Fruit fly (Drosophila melanogaster) whole organism, embryonic: ENCODE results near the gene CG6693.

Experiments used
- Ada2b ChIP-seq: fragments of 200-800 bp; sonication (Bioruptor generic); IDR thresholded peaks from 2 replicates; pipeline ENCODE4 v1.3.6; 2022; ENCODE audit warnings: missing biosample characterization, missing genetic modification characterization
- Adf1 ChIP-seq: fragments of 200-800 bp; sonication (Bioruptor generic); IDR thresholded peaks from 2 replicates; pipeline ENCODE4 v1.3.6; 2022; ENCODE audit warnings: missing biosample characterization, missing genetic modification characterization
- Antp ChIP-seq: fragments of 200-800 bp; sonication (Bioruptor generic); optimal IDR thresholded peaks from 3 replicates; lab custom pipeline; 2016; ENCODE audit warnings: missing biosample characterization, missing genetic modification characterization
- CG12236 ChIP-seq: fragments of 200-800 bp; sonication (Bioruptor generic); optimal IDR thresholded peaks from 2 replicates; lab custom pipeline; 2016; ENCODE audit warnings: missing biosample characterization, missing genetic modification characterization
- CG13123 ChIP-seq: fragments of 200-800 bp; sonication (Bioruptor generic); optimal IDR thresholded peaks from 2 replicates; lab custom pipeline; 2016; ENCODE audit warnings: missing biosample characterization, missing genetic modification characterization
- CG13624 ChIP-seq: fragments of 200-800 bp; sonication (Bioruptor generic); optimal IDR thresholded peaks from 2 replicates; lab custom pipeline; 2016; ENCODE audit warnings: missing biosample characterization, missing genetic modification characterization
- CG13775 ChIP-seq: fragments of 200-800 bp; sonication (Bioruptor generic); optimal IDR thresholded peaks from 3 replicates; lab custom pipeline; 2017; ENCODE audit warnings: missing biosample characterization, mild to moderate bottlenecking, missing genetic modification characterization
- CG32532 ChIP-seq: fragments of 200-800 bp; sonication (Bioruptor generic); IDR thresholded peaks from 2 replicates; pipeline ENCODE4 v1.3.6; 2022; ENCODE audit warnings: missing biosample characterization, missing genetic modification characterization
- CG34376 ChIP-seq: fragments of 200-800 bp; sonication (Bioruptor generic); optimal IDR thresholded peaks from 2 replicates; lab custom pipeline; 2018; ENCODE audit warnings: missing biosample characterization, mild to moderate bottlenecking, missing genetic modification characterization
- CG4424 ChIP-seq: fragments of 200-800 bp; sonication (Bioruptor generic); optimal IDR thresholded peaks from 3 replicates; lab custom pipeline; 2016; ENCODE audit warnings: missing biosample characterization, missing genetic modification characterization
- CG6689 ChIP-seq: fragments of 200-800 bp; sonication (Bioruptor generic); IDR thresholded peaks from 2 replicates; pipeline ENCODE4 v1.3.6; 2022; ENCODE audit warnings: missing biosample characterization, missing genetic modification characterization
- CG7745 ChIP-seq: fragments of 200-800 bp; sonication (Bioruptor generic); optimal IDR thresholded peaks from 2 replicates; lab custom pipeline; 2018; ENCODE audit warnings: missing biosample characterization, mild to moderate bottlenecking, missing genetic modification characterization, moderate library complexity
- CG8089 ChIP-seq: fragments of 200-800 bp; sonication (Bioruptor generic); optimal IDR thresholded peaks from 3 replicates; lab custom pipeline; 2016; ENCODE audit warnings: missing biosample characterization, missing genetic modification characterization
- CoRest ChIP-seq: fragments of 200-800 bp; sonication (Bioruptor generic); optimal IDR thresholded peaks from 3 replicates; lab custom pipeline; 2018; ENCODE audit warnings: missing biosample characterization, mild to moderate bottlenecking, missing genetic modification characterization, moderate library complexity
- Dbx ChIP-seq: fragments of 200-800 bp; sonication (Bioruptor generic); IDR thresholded peaks from 3 replicates; pipeline ENCODE4 v1.3.6; 2022; ENCODE audit warnings: missing biosample characterization, missing genetic modification characterization
- Dip2 ChIP-seq: fragments of 200-800 bp; sonication (Bioruptor generic); IDR thresholded peaks from 2 replicates; pipeline ENCODE4 v1.3.6; 2022; ENCODE audit warnings: missing biosample characterization, missing genetic modification characterization
- Dll ChIP-seq: fragments of 200-800 bp; sonication (Bioruptor generic); IDR thresholded peaks from 4 replicates; pipeline ENCODE4 v1.3.6; 2022; ENCODE audit warnings: missing biosample characterization, missing genetic modification characterization; ENCODE audit not compliant: partially characterized antibody
- Doc3 ChIP-seq: fragments of 200-800 bp; sonication (Bioruptor generic); IDR thresholded peaks from 3 replicates; pipeline ENCODE4 v1.3.6; 2022; ENCODE audit warnings: missing biosample characterization, missing genetic modification characterization; ENCODE audit not compliant: partially characterized antibody
- Eip74EF ChIP-seq, 2 experiments: fragments of 200-800 bp in 1 of 2; fragments of >200 bp in 1 of 2; sonication (Bioruptor generic) in 1 of 2; optimal IDR thresholded peaks; 2 replicates each; lab custom pipeline; 2017 to 2019; ENCODE audit warnings: missing biosample characterization in 2 of 2, missing genetic modification characterization in 2 of 2, mild to moderate bottlenecking in 1 of 2, moderate library complexity in 1 of 2
- GATAe ChIP-seq: fragments of 200-800 bp; sonication (Bioruptor generic); conservative IDR thresholded peaks from 2 replicates; pipeline ENCODE4 v1.3.6; 2022; ENCODE audit warnings: missing biosample characterization, missing genetic modification characterization
- HLH54F ChIP-seq: fragments of 200-800 bp; sonication (Bioruptor generic); optimal IDR thresholded peaks from 3 replicates; lab custom pipeline; 2016; ENCODE audit warnings: missing biosample characterization, missing genetic modification characterization
- HmgD ChIP-seq: fragments of 200-800 bp; sonication (Bioruptor generic); optimal IDR thresholded peaks from 3 replicates; lab custom pipeline; 2016; ENCODE audit warnings: missing biosample characterization, missing genetic modification characterization
- Hmr ChIP-seq: fragments of 200-800 bp; sonication (Bioruptor generic); optimal IDR thresholded peaks from 3 replicates; lab custom pipeline; 2017; ENCODE audit warnings: mild to moderate bottlenecking, missing biosample characterization, missing genetic modification reagents, missing genetic modification characterization
- Hsf ChIP-seq: fragments of 200-800 bp; sonication (Bioruptor generic); optimal IDR thresholded peaks from 3 replicates; lab custom pipeline; 2016; ENCODE audit warnings: missing biosample characterization, missing genetic modification characterization
- Meics ChIP-seq: fragments of 200-800 bp; sonication (Bioruptor generic); optimal IDR thresholded peaks from 2 replicates; lab custom pipeline; 2017; ENCODE audit warnings: missing biosample characterization, mild to moderate bottlenecking, missing genetic modification characterization
- Mrtf ChIP-seq: fragments of 200-800 bp; sonication (Bioruptor generic); IDR thresholded peaks from 3 replicates; pipeline ENCODE4 v1.3.6; 2022; ENCODE audit warnings: missing biosample characterization, missing genetic modification characterization
- Neu2 ChIP-seq: fragments of 200-800 bp; sonication (Bioruptor generic); optimal IDR thresholded peaks from 3 replicates; lab custom pipeline; 2016; ENCODE audit warnings: missing biosample characterization, missing genetic modification characterization, borderline replicate concordance
- Opbp ChIP-seq: fragments of 200-800 bp; sonication (Bioruptor generic); IDR thresholded peaks from 3 replicates; pipeline ENCODE4 v1.3.6; 2022; ENCODE audit warnings: missing biosample characterization, missing genetic modification characterization; ENCODE audit not compliant: partially characterized antibody
- Pdp1 ChIP-seq, 2 experiments: fragments of 200-800 bp; sonication (Bioruptor generic); optimal IDR thresholded peaks; 3 replicates each; lab custom pipeline; 2016; ENCODE audit warnings: missing biosample characterization in 2 of 2, missing genetic modification characterization in 2 of 2, mild to moderate bottlenecking in 1 of 2, moderate library complexity in 1 of 2
- Rfx ChIP-seq: fragments of 200-800 bp; sonication (Bioruptor generic); IDR thresholded peaks from 2 replicates; pipeline ENCODE4 v1.3.6; 2022; ENCODE audit warnings: missing biosample characterization, missing genetic modification characterization
- Scr ChIP-seq: fragments of 200-800 bp; sonication (Bioruptor generic); IDR thresholded peaks from 2 replicates; pipeline ENCODE4 v1.3.6; 2022; ENCODE audit warnings: missing biosample characterization, missing genetic modification characterization; ENCODE audit not compliant: partially characterized antibody
- YL-1 ChIP-seq: fragments of 200-800 bp; sonication (Bioruptor generic); optimal IDR thresholded peaks from 3 replicates; lab custom pipeline; 2017; ENCODE audit warnings: missing biosample characterization, mild to moderate bottlenecking, missing genetic modification characterization
- aop ChIP-seq: fragments of 200-800 bp; sonication (Bioruptor generic); IDR thresholded peaks from 2 replicates; pipeline ENCODE4 v1.3.6; 2022; ENCODE audit warnings: missing biosample characterization, missing genetic modification characterization
- chinmo ChIP-seq: fragments of 200-800 bp; sonication (Bioruptor generic); IDR thresholded peaks from 4 replicates; pipeline ENCODE4 v1.3.6; 2022; ENCODE audit warnings: missing biosample characterization, missing genetic modification characterization; ENCODE audit not compliant: partially characterized antibody
- crp ChIP-seq, 2 experiments: fragments of 200-800 bp; sonication (Bioruptor generic); optimal IDR thresholded peaks; 2 replicates in 1 of 2; 3 replicates in 1 of 2; lab custom pipeline; 2017; ENCODE audit warnings: missing biosample characterization in 2 of 2, missing genetic modification characterization in 2 of 2, mild to moderate bottlenecking in 1 of 2, moderate library complexity in 1 of 2
- ewg ChIP-seq: fragments of 200-800 bp; sonication (Bioruptor generic); optimal IDR thresholded peaks from 3 replicates; lab custom pipeline; 2017; ENCODE audit warnings: mild to moderate bottlenecking, missing biosample characterization, missing genetic modification reagents, missing genetic modification characterization
- exex ChIP-seq: fragments of 200-800 bp; sonication (Bioruptor generic); optimal IDR thresholded peaks from 4 replicates; lab custom pipeline; 2018; ENCODE audit warnings: missing biosample characterization, mild to moderate bottlenecking, missing genetic modification characterization, moderate library complexity
- eyg ChIP-seq: fragments of 200-800 bp; sonication (Bioruptor generic); optimal IDR thresholded peaks from 3 replicates; lab custom pipeline; 2016; ENCODE audit warnings: missing biosample characterization, missing genetic modification characterization
- inv ChIP-seq: fragments of 200-800 bp; sonication (Bioruptor generic); IDR thresholded peaks from 2 replicates; pipeline ENCODE4 v1.3.6; 2022; ENCODE audit warnings: missing biosample characterization, missing genetic modification characterization; ENCODE audit not compliant: partially characterized antibody
- klu ChIP-seq: fragments of 200-800 bp; sonication (Bioruptor generic); IDR thresholded peaks from 2 replicates; pipeline ENCODE4 v1.3.6; 2022; ENCODE audit warnings: missing biosample characterization, missing genetic modification characterization
- schlank ChIP-seq: fragments of 200-800 bp; sonication (Bioruptor generic); optimal IDR thresholded peaks from 2 replicates; lab custom pipeline; 2018; ENCODE audit warnings: missing biosample characterization, mild to moderate bottlenecking, missing genetic modification characterization
- sens ChIP-seq: fragments of 200-800 bp; sonication (Bioruptor generic); peaks from one replicate; lab custom pipeline; 2016; ENCODE audit warnings: missing biosample characterization, missing genetic modification characterization
- sug ChIP-seq: fragments of 200-800 bp; optimal IDR thresholded peaks from 2 replicates; lab custom pipeline; 2019; ENCODE audit warnings: missing biosample characterization, mild to moderate bottlenecking, missing genetic modification characterization, moderate library complexity
- yki ChIP-seq: fragments of >200 bp; optimal IDR thresholded peaks from 3 replicates; lab custom pipeline; 2018
- zen2 ChIP-seq: fragments of 200-800 bp; sonication (Bioruptor generic); IDR thresholded peaks from 3 replicates; pipeline ENCODE4 v1.3.6; 2022; ENCODE audit warnings: missing biosample characterization, missing genetic modification characterization; ENCODE audit not compliant: partially characterized antibody

The CG6693 gene

DNA sequence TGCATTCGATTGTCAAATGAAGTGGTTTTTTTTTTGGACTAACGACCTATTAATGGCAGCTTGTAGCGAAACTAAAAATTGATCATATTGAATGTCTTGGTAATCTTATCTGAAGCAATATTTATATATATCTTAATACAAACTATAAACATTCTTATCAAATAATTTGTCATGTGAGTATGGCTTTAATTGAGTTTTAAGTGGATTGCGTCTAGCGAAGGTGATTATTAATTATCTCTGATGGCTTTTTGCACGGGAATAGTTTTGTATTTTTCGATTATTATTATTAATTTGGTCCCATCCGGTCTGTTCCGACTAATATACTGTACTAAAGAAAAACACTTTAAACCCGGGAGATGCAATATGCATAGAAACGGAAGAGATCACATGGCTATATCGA lies 25.4 kb upstream of the CG6693 start:
- TF ChIP-seq exex (peak; percentile 95), Hmr (GFP tag; lab: Kevin White, UChicago) (no peak), zen2 (GFP tag; lab: Robert Waterston, UW) (no peak), Meics (GFP tag; lab: Kevin White, UChicago) (no peak), Neu2 (GFP tag; lab: Kevin White, UChicago) (no peak), Scr (GFP tag; lab: Robert Waterston, UW) (no peak), ewg (no peak)
- TF ChIP-seq, all 482 proteins: peak for 1

DNA sequence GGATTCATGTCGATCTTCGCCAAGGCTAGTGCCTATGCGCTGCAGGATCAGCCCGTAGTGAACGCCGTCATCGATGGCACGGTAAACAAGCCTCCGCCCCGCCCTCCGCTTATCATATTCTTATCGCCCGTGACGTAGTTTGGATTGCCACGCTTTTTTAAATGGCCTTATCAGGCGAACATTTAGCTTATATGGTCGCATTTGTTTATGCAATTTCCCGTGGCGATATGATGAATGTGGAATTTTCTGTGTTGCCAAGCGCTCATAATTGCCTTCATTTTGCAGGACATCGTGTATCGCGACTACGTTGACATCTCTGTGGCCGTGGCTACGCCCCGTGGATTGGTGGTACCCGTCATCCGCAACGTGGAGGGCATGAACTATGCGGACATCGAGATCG lies 24.4 kb upstream of the CG6693 start:
- TF ChIP-seq exex (peak; percentile 63), schlank (no peak)

dm6 chr3R:11243951-11244660 lies 22.7 kb upstream of the CG6693 start, which contains the start of the genes CG17734 and CG5214:
CG17734 (minus strand) TSS chr3R:11243999.
CG5214 (plus strand) TSS chr3R:11244302.
- peak; percentile 32 for TF ChIP-seq CG34376 (GFP tag; lab: Kevin White, UChicago)
- no peak for TF ChIP-seq klu (GFP tag; lab: Robert Waterston, UW)
- TF ChIP-seq Eip74EF (GFP tag; optimal IDR thresholded peaks at IDR 0.05; lab: Kevin White, UChicago), result no peak
- TF ChIP-seq CG8089 (GFP tag; lab: Kevin White, UChicago), result no peak
- no peak for TF ChIP-seq yki (lab: Kevin White, UChicago)
- TF ChIP-seq Adf1, result peak; percentile 33; the same call in 1 of the 2 replicates
- peak; percentile 51 for TF ChIP-seq HLH54F (GFP tag; lab: Kevin White, UChicago)
- TF ChIP-seq Pdp1 (GFP tag; optimal IDR thresholded peaks at IDR 0.05; lab: Kevin White, UChicago), result peak in 1 of 2 experiments; percentile 99
- TF ChIP-seq Dip2, result no peak
- TF ChIP-seq CG12236, result no peak
- TF ChIP-seq eyg (GFP tag; lab: Kevin White, UChicago), result peak; percentile 33
- TF ChIP-seq CG13624, result peak; percentile 23
- no peak for TF ChIP-seq Ada2b (GFP tag; lab: Robert Waterston, UW)
- TF ChIP-seq CoRest (tag; lab: Kevin White, UChicago), result peak; percentile 55
- 0 out of 4 replicates have a peak, but pooled peaks have one; percentile 27 for TF ChIP-seq chinmo (GFP tag; lab: Robert Waterston, UW)
- no peak for TF ChIP-seq CG7745 (tag; lab: Kevin White, UChicago)
- TF ChIP-seq CG13775 (GFP tag; lab: Kevin White, UChicago), result no peak
- TF ChIP-seq CG4424 (GFP tag; lab: Kevin White, UChicago), result peak; percentile 27
- TF ChIP-seq Opbp (GFP tag; lab: Robert Waterston, UW), result peak; percentile 69; the same call in 2 of the 3 replicates
- TF ChIP-seq Hsf, result peak; percentile 44
- TF ChIP-seq Dll (GFP tag; lab: Robert Waterston, UW), result peak; percentile 87
- no peak for TF ChIP-seq aop
- no peak; the same call in 1 of the 2 replicates for TF ChIP-seq CG32532
- peak; percentile 58 for TF ChIP-seq sug
- no peak for TF ChIP-seq Mrtf (GFP tag; lab: Robert Waterston, UW)
- no peak for TF ChIP-seq Antp
- TF ChIP-seq sens, result peak; percentile 72
- no peak for TF ChIP-seq Dbx (GFP tag; lab: Robert Waterston, UW)
- peak; percentile 80 for TF ChIP-seq Doc3 (GFP tag; lab: Robert Waterston, UW)
- TF ChIP-seq HmgD (GFP tag; lab: Kevin White, UChicago), result peak; percentile 53
- TF ChIP-seq CG13123 (GFP tag; lab: Kevin White, UChicago), result peak; percentile 13
- peak; percentile 71 for TF ChIP-seq inv (GFP tag; lab: Robert Waterston, UW)
- TF ChIP-seq YL-1 (GFP tag; lab: Kevin White, UChicago), result peak; percentile 48
- TF ChIP-seq CG6689 (GFP tag; lab: Robert Waterston, UW), result no peak
- no peak for TF ChIP-seq Rfx (GFP tag; lab: Robert Waterston, UW)
- peak in 1 of 2 experiments; percentile 72 for TF ChIP-seq crp (GFP tag; optimal IDR thresholded peaks at IDR 0.05; lab: Kevin White, UChicago)
- TF ChIP-seq GATAe (GFP tag; lab: Robert Waterston, UW), result peak; percentile 35; the same call in 1 of the 2 replicates
